Worm (Caenorhabditis elegans) whole organism, L1 larva: ENCODE measurements around the gene gln-5.

Experiments
- F16B12.6 ChIP-seq: fragments of 150-350 bp; optimal IDR thresholded peaks from 2 replicates; lab custom pipeline; 2014; ENCODE audit warnings: missing biosample characterization, missing genetic modification characterization
- aha-1 ChIP-seq: fragments of 150-350 bp; optimal IDR thresholded peaks from 2 replicates; lab custom pipeline; 2014; ENCODE audit warnings: missing biosample characterization, missing genetic modification characterization
- alr-1 ChIP-seq: fragments of 200-800 bp; sonication (Bioruptor generic); optimal IDR thresholded peaks from 2 replicates; lab custom pipeline; 2018; ENCODE audit warnings: borderline replicate concordance, mild to moderate bottlenecking, missing genetic modification characterization, missing compliant biosample characterization
- aly-2 ChIP-seq: fragments of 150-350 bp; optimal IDR thresholded peaks from 2 replicates; lab custom pipeline; 2014; ENCODE audit warnings: missing biosample characterization, missing genetic modification characterization
- blmp-1 ChIP-seq: fragments of 150-350 bp; optimal IDR thresholded peaks from 2 replicates; lab custom pipeline; 2014; ENCODE audit warnings: missing biosample characterization, missing genetic modification characterization
- ces-1 ChIP-seq: fragments of 150-350 bp; optimal IDR thresholded peaks from 2 replicates; lab custom pipeline; 2014; ENCODE audit warnings: missing biosample characterization, missing genetic modification reagents, missing genetic modification characterization
- efl-1 ChIP-seq, 4 experiments: fragments of 150-350 bp; optimal IDR thresholded peaks in 3 of 4; peaks in 1 of 4; 1 replicate in 1 of 4; 2 replicates in 3 of 4; lab custom pipeline; 2014; ENCODE audit warnings: missing biosample characterization in 2 of 4, missing genetic modification characterization in 2 of 4, missing genetic modification reagents in 2 of 4
- efl-3 ChIP-seq: fragments of 200-800 bp; sonication (Bioruptor generic); optimal IDR thresholded peaks from 2 replicates; lab custom pipeline; 2018; ENCODE audit warnings: mild to moderate bottlenecking, missing genetic modification characterization, missing compliant biosample characterization
- egl-27 ChIP-seq, 2 experiments: fragments of 150-350 bp in 1 of 2; sonication (generic microtip); optimal IDR thresholded peaks; 3 replicates each; lab custom pipeline; 2017 to 2018; ENCODE audit warnings: missing biosample characterization in 2 of 2, missing genetic modification characterization in 2 of 2, missing genetic modification reagents in 2 of 2
- elt-2 ChIP-seq: sonication (generic microtip); optimal IDR thresholded peaks from 2 replicates; lab custom pipeline; 2016; ENCODE audit warnings: missing genetic modification characterization, mild to moderate bottlenecking, inconsistent platforms, missing compliant biosample characterization, missing genetic modification reagents
- fkh-8 ChIP-seq: sonication (generic microtip); optimal IDR thresholded peaks from 2 replicates; lab custom pipeline; 2016; ENCODE audit warnings: mild to moderate bottlenecking, missing genetic modification characterization, missing compliant biosample characterization
- hlh-17 ChIP-seq: fragments of 200-800 bp; sonication (Bioruptor generic); optimal IDR thresholded peaks from 2 replicates; lab custom pipeline; 2018; ENCODE audit warnings: missing genetic modification characterization, mild to moderate bottlenecking, missing compliant biosample characterization, moderate library complexity, borderline replicate concordance
- hlh-4 ChIP-seq: sonication (generic microtip); optimal IDR thresholded peaks from 2 replicates; lab custom pipeline; 2016; ENCODE audit warnings: mild to moderate bottlenecking, missing genetic modification characterization, missing compliant biosample characterization
- hpl-2 ChIP-seq: fragments of 150-350 bp; optimal IDR thresholded peaks from 2 replicates; lab custom pipeline; 2014; ENCODE audit warnings: missing biosample characterization, missing genetic modification reagents, missing genetic modification characterization
- lin-13 ChIP-seq: fragments of 150-350 bp; optimal IDR thresholded peaks from 2 replicates; lab custom pipeline; 2014; ENCODE audit warnings: missing biosample characterization, missing genetic modification reagents, missing genetic modification characterization
- lin-15B ChIP-seq: fragments of 150-350 bp; sonication (generic microtip); optimal IDR thresholded peaks from 3 replicates; lab custom pipeline; 2014; ENCODE audit warnings: missing biosample characterization, missing genetic modification characterization
- lir-3 ChIP-seq: sonication (generic microtip); optimal IDR thresholded peaks from 2 replicates; lab custom pipeline; 2016; ENCODE audit warnings: mild to moderate bottlenecking, missing genetic modification characterization, moderate library complexity, missing compliant biosample characterization; ENCODE audit not compliant: poor library complexity
- mab-9 ChIP-seq: fragments of 200-800 bp; sonication (Bioruptor generic); IDR thresholded peaks from 2 replicates; pipeline ENCODE4 v1.3.6; 2022; ENCODE audit warnings: missing genetic modification reagents, missing genetic modification characterization, missing compliant biosample characterization
- mdl-1 ChIP-seq, 2 experiments: fragments of 150-350 bp; optimal IDR thresholded peaks; 2 replicates each; lab custom pipeline; 2014 to 2017; ENCODE audit warnings: missing biosample characterization in 2 of 2, missing genetic modification characterization in 2 of 2, inconsistent platforms in 1 of 2
- mep-1 ChIP-seq: fragments of 150-350 bp; optimal IDR thresholded peaks from 2 replicates; lab custom pipeline; 2014; ENCODE audit warnings: missing biosample characterization, missing genetic modification characterization
- nhr-11 ChIP-seq: fragments of 150-350 bp; optimal IDR thresholded peaks from 2 replicates; lab custom pipeline; 2014; ENCODE audit warnings: missing biosample characterization, missing genetic modification characterization
- nhr-20 ChIP-seq: sonication (generic microtip); optimal IDR thresholded peaks from 2 replicates; lab custom pipeline; 2016; ENCODE audit warnings: mild to moderate bottlenecking, missing genetic modification characterization, missing compliant biosample characterization
- nhr-237 ChIP-seq: fragments of 150-350 bp; optimal IDR thresholded peaks from 2 replicates; lab custom pipeline; 2014; ENCODE audit warnings: missing biosample characterization, missing genetic modification characterization
- nhr-28 ChIP-seq: fragments of 150-350 bp; optimal IDR thresholded peaks from 2 replicates; lab custom pipeline; 2014; ENCODE audit warnings: missing biosample characterization, missing genetic modification characterization
- nhr-77 ChIP-seq: fragments of 150-350 bp; optimal IDR thresholded peaks from 2 replicates; lab custom pipeline; 2014; ENCODE audit warnings: missing biosample characterization, missing genetic modification characterization
- nhr-85 ChIP-seq: sonication (generic microtip); peaks from one replicate; lab custom pipeline; 2016; ENCODE audit warnings: missing genetic modification characterization, inconsistent platforms, missing compliant biosample characterization
- skn-1 ChIP-seq: fragments of 150-350 bp; optimal IDR thresholded peaks from 2 replicates; lab custom pipeline; 2014; ENCODE audit warnings: missing biosample characterization, missing genetic modification characterization
- snpc-4 ChIP-seq: fragments of 150-350 bp; optimal IDR thresholded peaks from 2 replicates; lab custom pipeline; 2014; ENCODE audit warnings: missing biosample characterization, missing genetic modification characterization
- sox-4 ChIP-seq: sonication (generic microtip); optimal IDR thresholded peaks from 2 replicates; lab custom pipeline; 2016; ENCODE audit warnings: missing genetic modification characterization, missing compliant biosample characterization
- sptf-1 ChIP-seq: fragments of 150-350 bp; optimal IDR thresholded peaks from 2 replicates; lab custom pipeline; 2014; ENCODE audit warnings: missing biosample characterization, missing genetic modification characterization
- swsn-7 ChIP-seq: sonication (generic microtip); optimal IDR thresholded peaks from 2 replicates; lab custom pipeline; 2016; ENCODE audit warnings: missing genetic modification characterization, missing compliant biosample characterization
- tlp-1 ChIP-seq: fragments of 150-350 bp; optimal IDR thresholded peaks from 2 replicates; lab custom pipeline; 2014; ENCODE audit warnings: missing biosample characterization, missing genetic modification characterization
- unc-130 ChIP-seq: fragments of 150-350 bp; optimal IDR thresholded peaks from 2 replicates; lab custom pipeline; 2017; ENCODE audit warnings: missing biosample characterization, missing genetic modification characterization, inconsistent platforms
- unc-62 ChIP-seq: fragments of 150-350 bp; optimal IDR thresholded peaks from 2 replicates; lab custom pipeline; 2014; ENCODE audit warnings: missing biosample characterization, missing genetic modification reagents, missing genetic modification characterization
- unc-86 ChIP-seq: sonication (generic microtip); optimal IDR thresholded peaks from 2 replicates; lab custom pipeline; 2016; ENCODE audit warnings: missing genetic modification characterization, missing compliant biosample characterization
- vab-15 ChIP-seq: sonication (generic microtip); optimal IDR thresholded peaks from 2 replicates; lab custom pipeline; 2017; ENCODE audit warnings: missing genotype, mild to moderate bottlenecking, missing genetic modification characterization, missing compliant biosample characterization
- xbp-1 ChIP-seq: sonication (generic microtip); optimal IDR thresholded peaks from 2 replicates; lab custom pipeline; 2016; ENCODE audit warnings: missing genetic modification characterization, missing compliant biosample characterization
- zag-1 ChIP-seq: fragments of 150-350 bp; optimal IDR thresholded peaks from 2 replicates; lab custom pipeline; 2014; ENCODE audit warnings: missing biosample characterization, missing genetic modification characterization
- ztf-4 ChIP-seq: fragments of 150-350 bp; optimal IDR thresholded peaks from 2 replicates; lab custom pipeline; 2014; ENCODE audit warnings: missing biosample characterization, missing genetic modification characterization

The gln-5 gene

ce11 chrIV:17276705-17277458, 3.4 kb upstream of the gln-5 start, which contains the start of gene clec-196 (continued):
- no peak for TF ChIP-seq hpl-2 (GFP tag; lab: Kevin White, UChicago)
- TF ChIP-seq lin-13 (GFP tag; lab: Kevin White, UChicago) = no peak
- TF ChIP-seq sox-4 = no peak
- no peak for TF ChIP-seq egl-27 (tag; optimal IDR thresholded peaks at IDR 0.05; lab: Kevin White, UChicago)
- no peak for TF ChIP-seq hlh-4 (tag; lab: Kevin White, UChicago)
- no peak for TF ChIP-seq tlp-1 (tag; lab: Kevin White, UChicago)
- TF ChIP-seq nhr-11 = no peak
- TF ChIP-seq skn-1 = no peak
- no peak for TF ChIP-seq mab-9 (GFP tag; lab: Robert Waterston, UW)
- no peak for TF ChIP-seq lir-3 (tag; lab: Kevin White, UChicago)
- TF ChIP-seq elt-2 (tag; lab: Kevin White, UChicago) = no peak
- no peak for TF ChIP-seq alr-1 (tag; lab: Kevin White, UChicago)
- TF ChIP-seq xbp-1 = no peak
- TF ChIP-seq swsn-7 (tag; lab: Kevin White, UChicago) = peak; percentile 14
- no peak for TF ChIP-seq aha-1 (tag; lab: Kevin White, UChicago)
- no peak for TF ChIP-seq nhr-77 (tag; lab: Kevin White, UChicago)
- TF ChIP-seq efl-3 (GFP tag; lab: Kevin White, UChicago) = no peak
- TF ChIP-seq mep-1 (tag; lab: Kevin White, UChicago) = no peak
- no peak for TF ChIP-seq ces-1
- TF ChIP-seq lin-15B = peak; percentile 3
- TF ChIP-seq snpc-4 = no peak
- no peak for TF ChIP-seq nhr-85 (tag; lab: Kevin White, UChicago)
- TF ChIP-seq ztf-4 (tag; lab: Kevin White, UChicago) = no peak
- TF ChIP-seq mdl-1 (tag; optimal IDR thresholded peaks at IDR 0.05; lab: Kevin White, UChicago) = no peak
- TF ChIP-seq nhr-237 (tag; lab: Kevin White, UChicago) = no peak
- TF ChIP-seq aly-2 = no peak
- TF ChIP-seq zag-1 (tag; lab: Kevin White, UChicago) = no peak
- no peak for TF ChIP-seq unc-130 (tag; lab: Kevin White, UChicago)
- TF ChIP-seq hlh-17 = no peak
- TF ChIP-seq fkh-8 = no peak
- peak; percentile 72 for TF ChIP-seq F16B12.6 (tag; lab: Kevin White, UChicago)

ce11 chrIV:17275281-17275680, 1.8 kb upstream of the gln-5 start, which contains the start of gene lhfp-4:
lhfp-4 (plus strand) TSS chrIV:17275581.
- no peak for TF ChIP-seq vab-15 (tag; lab: Kevin White, UChicago)
- no peak for TF ChIP-seq efl-1 (optimal IDR thresholded peaks at IDR 0.05; lab: Kevin White, UChicago)
- peak in 1 of 2 experiments; percentile 22 for TF ChIP-seq efl-1 (GFP tag; optimal IDR thresholded peaks at IDR 0.05 in 1 of 2; lab: Kevin White, UChicago)
- TF ChIP-seq, all 84 proteins: peak for 1

- TF ChIP-seq F16B12.6 (tag; lab: Kevin White, UChicago) (no peak), blmp-1 (tag; lab: Kevin White, UChicago) (peak; percentile 12)
These were observed 3.8 kb downstream of the gln-5 start for ce11 chrIV:17269702-17270101.

ce11 chrIV:17269042-17269441, 4.4 kb downstream of the gln-5 start, which contains the start of gene atgp-1:
atgp-1 (plus strand) TSS chrIV:17269342.
- TF ChIP-seq nhr-20 (no peak), nhr-85 (tag; lab: Kevin White, UChicago) (peak; percentile 63), unc-86 (no peak), nhr-28 (tag; lab: Kevin White, UChicago) (no peak), unc-62 (GFP tag; lab: Kevin White, UChicago) (no peak), sptf-1 (tag; lab: Kevin White, UChicago) (no peak), lir-3 (tag; lab: Kevin White, UChicago) (no peak)
